Fruit fly (Drosophila melanogaster) whole organism, larva: ENCODE measurements around the gene Rab3-GEF.

Source experiments
- noc ChIP-seq: fragments of 200-800 bp; sonication (Bioruptor generic); optimal IDR thresholded peaks from 3 replicates; lab custom pipeline; 2019; ENCODE audit warnings: missing biosample characterization, mild to moderate bottlenecking, missing genetic modification characterization, moderate library complexity

Rab3-GEF gene

dm6 chrX:15162941-15163340, 73.5 kb downstream of the Rab3-GEF start, which contains the start of gene CG9095:
CG9095 (minus strand) TSS chrX:15163225.
- no peak for TF ChIP-seq noc
